Worm (Caenorhabditis elegans) whole organism, late embryonic: Measurements from ENCODE around the gene grl-11.

Experiments
- C08G9.2 ChIP-seq: sonication (generic microtip); optimal IDR thresholded peaks from 2 replicates; lab custom pipeline; 2016; ENCODE audit warnings: mild to moderate bottlenecking, missing genetic modification characterization, moderate library complexity, missing compliant biosample characterization
- C38D4.7 ChIP-seq: fragments of 200-800 bp; sonication (Bioruptor generic); optimal IDR thresholded peaks from 2 replicates; lab custom pipeline; 2018; ENCODE audit warnings: mild to moderate bottlenecking, missing genetic modification characterization, moderate library complexity, missing compliant biosample characterization
- K02D7.2 ChIP-seq: sonication (generic microtip); optimal IDR thresholded peaks from 2 replicates; lab custom pipeline; 2017; ENCODE audit warnings: mild to moderate bottlenecking, missing genetic modification characterization, missing compliant biosample characterization
- K09A11.1 ChIP-seq: sonication (generic microtip); optimal IDR thresholded peaks from 2 replicates; lab custom pipeline; 2017; ENCODE audit warnings: antibody characterized with exemption, mild to moderate bottlenecking, missing genetic modification characterization, missing compliant biosample characterization; ENCODE audit not compliant: insufficient read depth
- Y22D7AL.16 ChIP-seq: sonication (generic microtip); optimal IDR thresholded peaks from 2 replicates; lab custom pipeline; 2016; ENCODE audit warnings: missing genetic modification characterization, missing compliant biosample characterization
- ama-1 ChIP-seq: fragments of 150-350 bp; optimal IDR thresholded peaks from 2 replicates; lab custom pipeline; 2014
- ceh-14 ChIP-seq: sonication (generic microtip); optimal IDR thresholded peaks from 2 replicates; lab custom pipeline; 2016; ENCODE audit warnings: missing genotype, missing genetic modification characterization, missing compliant biosample characterization
- ceh-24 ChIP-seq: sonication (generic microtip); optimal IDR thresholded peaks from 2 replicates; lab custom pipeline; 2016; ENCODE audit warnings: mild to moderate bottlenecking, missing genetic modification characterization, missing compliant biosample characterization
- ceh-31 ChIP-seq: sonication (generic microtip); optimal IDR thresholded peaks from 2 replicates; lab custom pipeline; 2016; ENCODE audit warnings: missing genetic modification characterization, missing compliant biosample characterization
- ceh-34 ChIP-seq: sonication (generic microtip); optimal IDR thresholded peaks from 2 replicates; lab custom pipeline; 2016; ENCODE audit warnings: mild to moderate bottlenecking, missing genetic modification characterization, missing compliant biosample characterization
- ceh-48 ChIP-seq: sonication (generic microtip); optimal IDR thresholded peaks from 2 replicates; lab custom pipeline; 2016; ENCODE audit warnings: missing genetic modification characterization, inconsistent platforms, missing compliant biosample characterization
- ceh-6 ChIP-seq: fragments of 200-800 bp; sonication (Bioruptor generic); optimal IDR thresholded peaks from 2 replicates; lab custom pipeline; 2018; ENCODE audit warnings: mild to moderate bottlenecking, missing genetic modification characterization, missing compliant biosample characterization
- ceh-9 ChIP-seq: sonication (generic microtip); optimal IDR thresholded peaks from 2 replicates; lab custom pipeline; 2016; ENCODE audit warnings: mild to moderate bottlenecking, missing genetic modification characterization, inconsistent platforms, missing compliant biosample characterization
- dmd-4 ChIP-seq: sonication (generic microtip); optimal IDR thresholded peaks from 2 replicates; lab custom pipeline; 2016; ENCODE audit warnings: borderline replicate concordance, missing genetic modification characterization, missing compliant biosample characterization
- dve-1 ChIP-seq: sonication (generic microtip); optimal IDR thresholded peaks from 2 replicates; lab custom pipeline; 2017; ENCODE audit warnings: antibody characterized with exemption, mild to moderate bottlenecking, missing genetic modification characterization, missing compliant biosample characterization
- elt-2 ChIP-seq: sonication (generic microtip); optimal IDR thresholded peaks from 2 replicates; lab custom pipeline; 2016; ENCODE audit warnings: missing genetic modification reagents, missing genetic modification characterization, missing compliant biosample characterization
- elt-4 ChIP-seq: sonication (generic microtip); optimal IDR thresholded peaks from 2 replicates; lab custom pipeline; 2016; ENCODE audit warnings: missing genetic modification characterization, missing compliant biosample characterization
- eyg-1 ChIP-seq: sonication (generic microtip); optimal IDR thresholded peaks from 2 replicates; lab custom pipeline; 2016; ENCODE audit warnings: missing genotype, missing genetic modification characterization, missing compliant biosample characterization
- hlh-13 ChIP-seq: fragments of 200-800 bp; sonication (Bioruptor generic); optimal IDR thresholded peaks from 2 replicates; lab custom pipeline; 2018; ENCODE audit warnings: mild to moderate bottlenecking, missing genetic modification characterization, missing compliant biosample characterization
- hlh-15 ChIP-seq: sonication (generic microtip); optimal IDR thresholded peaks from 2 replicates; lab custom pipeline; 2016; ENCODE audit warnings: missing genetic modification characterization, missing compliant biosample characterization
- hlh-30 ChIP-seq: sonication (generic microtip); optimal IDR thresholded peaks from 2 replicates; lab custom pipeline; 2017; ENCODE audit warnings: antibody characterized with exemption, missing genetic modification characterization, missing compliant biosample characterization; ENCODE audit not compliant: insufficient read depth
- hlh-8 ChIP-seq: sonication (generic microtip); optimal IDR thresholded peaks from 2 replicates; lab custom pipeline; 2016; ENCODE audit warnings: missing genotype, missing genetic modification characterization, missing compliant biosample characterization
- nfya-1 ChIP-seq: sonication (generic microtip); optimal IDR thresholded peaks from 2 replicates; lab custom pipeline; 2017; ENCODE audit warnings: missing genetic modification characterization, mild to moderate bottlenecking, missing compliant biosample characterization, antibody characterized with exemption, moderate library complexity
- nhr-11 ChIP-seq: fragments of 150-350 bp; optimal IDR thresholded peaks from 2 replicates; lab custom pipeline; 2014; ENCODE audit warnings: missing biosample characterization, missing genetic modification characterization
- pax-1 ChIP-seq: fragments of 150-350 bp; optimal IDR thresholded peaks from 2 replicates; lab custom pipeline; 2014; ENCODE audit warnings: missing biosample characterization, missing genetic modification characterization
- pha-2 ChIP-seq: sonication (generic microtip); optimal IDR thresholded peaks from 2 replicates; lab custom pipeline; 2017; ENCODE audit warnings: mild to moderate bottlenecking, missing genetic modification characterization, missing compliant biosample characterization
- pha-4 ChIP-seq: fragments of 150-350 bp; optimal IDR thresholded peaks from 2 replicates; lab custom pipeline; 2018; ENCODE audit warnings: missing biosample characterization, missing genetic modification reagents, missing genetic modification characterization
- ref-2 ChIP-seq: sonication (generic microtip); optimal IDR thresholded peaks from 2 replicates; lab custom pipeline; 2016; ENCODE audit warnings: missing genetic modification characterization, missing compliant biosample characterization
- sdc-2 ChIP-seq: sonication (generic microtip); optimal IDR thresholded peaks from 2 replicates; lab custom pipeline; 2016; ENCODE audit warnings: missing genotype, missing genetic modification characterization, missing compliant biosample characterization
- sox-2 ChIP-seq: fragments of 200-800 bp; sonication (Bioruptor generic); IDR thresholded peaks from 2 replicates; pipeline ENCODE4 v1.3.6; 2022; ENCODE audit warnings: missing genetic modification reagents, missing genetic modification characterization, missing compliant biosample characterization
- ttx-3 ChIP-seq: sonication (generic microtip); optimal IDR thresholded peaks from 2 replicates; lab custom pipeline; 2016; ENCODE audit warnings: missing genetic modification reagents, missing genetic modification characterization, missing compliant biosample characterization
- unc-42 ChIP-seq: sonication (generic microtip); optimal IDR thresholded peaks from 2 replicates; lab custom pipeline; 2016; ENCODE audit warnings: missing genotype, missing genetic modification characterization, missing compliant biosample characterization
- zip-5 ChIP-seq: sonication (generic microtip); optimal IDR thresholded peaks from 2 replicates; lab custom pipeline; 2016; ENCODE audit warnings: missing genetic modification characterization, missing compliant biosample characterization

The grl-11 gene

DNA sequence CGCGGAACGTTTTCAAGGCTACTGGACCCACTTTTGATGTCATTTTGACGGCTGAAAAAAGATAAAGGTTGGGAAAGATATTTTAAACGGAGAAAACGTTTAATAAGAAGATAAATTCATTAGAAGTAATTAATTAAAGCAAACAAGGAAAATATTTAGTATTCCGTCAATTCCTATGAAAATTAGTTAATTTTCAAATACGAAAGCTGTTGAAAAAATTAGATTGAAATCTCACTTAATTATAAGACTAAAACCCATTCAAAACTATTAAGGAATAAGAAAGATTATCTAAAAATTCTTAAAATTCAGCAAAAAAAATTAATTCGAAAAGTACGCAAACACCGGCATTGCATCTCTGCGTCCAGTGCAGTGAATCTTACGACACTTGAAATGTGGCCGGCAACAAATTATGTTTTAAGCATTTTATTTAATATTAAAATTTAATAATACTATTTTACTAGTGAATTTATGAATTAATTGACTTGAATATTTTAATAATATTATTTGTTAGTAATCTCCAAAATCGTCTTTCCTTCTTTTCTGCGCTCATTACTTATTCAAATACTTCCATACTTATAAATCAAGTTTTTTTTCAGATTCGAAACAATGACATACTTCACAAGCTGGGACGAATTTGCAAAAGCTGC lies 26.7 kb upstream of the grl-11 start, which contains the start of the genes ZK512.2 and ZK512.4:
Gene ZK512.2 (minus strand): TSS at position 51 of the 647 bp plus-strand sequence.
Gene ZK512.4 (plus strand): TSS at position 597 of the 647 bp plus-strand sequence.
- TF ChIP-seq unc-42 (tag; lab: Kevin White, UChicago) (peak; percentile 8), elt-4 (tag; lab: Kevin White, UChicago) (no peak)

DNA sequence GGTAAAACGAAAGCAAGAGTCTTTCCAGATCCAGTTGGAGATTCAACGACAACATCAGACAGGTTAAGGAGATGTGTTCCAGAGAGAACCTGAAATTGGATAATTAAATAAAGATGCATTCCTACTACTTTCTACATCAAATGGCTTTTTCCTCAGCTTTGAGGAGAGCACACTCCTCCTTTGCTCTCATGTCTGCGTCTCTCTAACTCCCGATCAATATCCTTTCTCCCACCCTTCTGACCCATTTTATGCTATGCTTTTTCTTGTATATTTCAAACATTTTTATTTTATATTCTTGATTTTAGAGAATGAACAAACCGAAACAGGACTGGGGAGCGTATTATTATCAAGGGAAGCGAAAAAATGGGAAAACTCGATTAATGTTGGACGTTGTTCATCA lies 25.7 kb upstream of the grl-11 start, which contains the start of gene ZK512.11:
Gene ZK512.11 (plus strand): TSS at position 301 of the 400 bp plus-strand sequence.
- peak; percentile 64 for TF ChIP-seq unc-42 (tag; lab: Kevin White, UChicago)
- TF ChIP-seq K02D7.2, result no peak
- no peak for TF ChIP-seq C38D4.7 (GFP tag; lab: Kevin White, UChicago)
- peak; percentile 7 for TF ChIP-seq nfya-1
- peak; percentile 69 for TF ChIP-seq ceh-48 (tag; lab: Kevin White, UChicago)

DNA sequence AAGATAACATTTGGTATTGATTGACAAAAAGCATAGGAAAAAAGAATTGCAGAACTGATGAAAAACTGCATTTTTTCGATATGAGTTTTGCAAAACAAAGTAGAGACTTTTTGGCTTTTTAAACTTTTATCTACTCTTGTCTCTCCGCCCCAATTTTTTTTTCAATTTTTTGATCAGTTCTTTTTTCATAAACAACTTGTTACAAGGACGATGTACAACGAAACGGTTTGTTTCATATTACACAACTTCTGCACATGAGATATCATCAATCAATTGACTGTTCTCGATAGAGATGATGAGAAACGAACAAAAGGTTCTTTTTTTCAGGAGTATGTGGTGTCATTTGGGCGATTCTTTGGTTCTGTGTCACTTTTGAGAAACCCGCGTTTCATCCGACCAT lies 20.4 kb upstream of the grl-11 start, which contains the start of gene ZK512.7:
Gene ZK512.7 (minus strand): TSS at position 101 of the 400 bp plus-strand sequence.
- no peak for TF ChIP-seq sox-2 (GFP tag; lab: Robert Waterston, UW)
- no peak for TF ChIP-seq nfya-1

ce11 chrIII:9136587-9136986 lies 18.4 kb upstream of the grl-11 start, which contains the start of gene eat-4:
eat-4 (plus strand) TSS chrIII:9136887.
- TF ChIP-seq pax-1 (tag; lab: Kevin White, UChicago) (no peak), ceh-6 (GFP tag; lab: Kevin White, UChicago) (no peak), elt-2 (tag; lab: Kevin White, UChicago) (no peak), hlh-8 (tag; lab: Kevin White, UChicago) (no peak), ceh-24 (tag; lab: Kevin White, UChicago) (no peak), dve-1 (tag; lab: Kevin White, UChicago) (no peak), hlh-30 (tag; lab: Kevin White, UChicago) (no peak), sdc-2 (tag; lab: Kevin White, UChicago) (no peak), sox-2 (GFP tag; lab: Robert Waterston, UW) (no peak), dmd-4 (tag; lab: Kevin White, UChicago) (no peak), ceh-34 (no peak), C08G9.2 (tag; lab: Kevin White, UChicago) (no peak), Y22D7AL.16 (tag; lab: Kevin White, UChicago) (no peak), ceh-31 (tag; lab: Kevin White, UChicago) (no peak), nhr-11 (no peak), pha-4 (tag; lab: Kevin White, UChicago) (no peak), hlh-13 (GFP tag; lab: Kevin White, UChicago) (no peak)

- TF ChIP-seq hlh-30 (tag; lab: Kevin White, UChicago) (no peak), ttx-3 (tag; lab: Kevin White, UChicago) (no peak), ref-2 (tag; lab: Kevin White, UChicago) (no peak), dve-1 (tag; lab: Kevin White, UChicago) (no peak), ama-1 (lab: Kevin White, UChicago) (no peak), K09A11.1 (tag; lab: Kevin White, UChicago) (no peak), zip-5 (tag; lab: Kevin White, UChicago) (no peak), ceh-9 (tag; lab: Kevin White, UChicago) (no peak), ceh-14 (no peak), hlh-15 (tag; lab: Kevin White, UChicago) (no peak), C08G9.2 (tag; lab: Kevin White, UChicago) (no peak), ceh-48 (tag; lab: Kevin White, UChicago) (no peak), ceh-34 (no peak), eyg-1 (tag; lab: Kevin White, UChicago) (no peak), pha-2 (tag; lab: Kevin White, UChicago) (no peak)
These were observed 12.4 kb upstream of the grl-11 start, which contains the start of gene ZK512.10 for ce11 chrIII:9130588-9130987. ZK512.10 (plus strand) TSS chrIII:9130888.
